Worm (Caenorhabditis elegans): ENCODE data around the gene C45G7.4.

Gene C45G7.4

ce11 chrIV:2434366-2434765 lies 1.6 kb downstream of the C45G7.4 start:
- no peak for TF ChIP-seq C38D4.7 (GFP tag; optimal IDR thresholded peaks at IDR 0.05)
- no peak for TF ChIP-seq elt-4 (tag; optimal IDR thresholded peaks at IDR 0.05)
- TF ChIP-seq C08G9.2 (tag; optimal IDR thresholded peaks at IDR 0.05) = no peak
- TF ChIP-seq ceh-22 (tag; optimal IDR thresholded peaks at IDR 0.05) = no peak
- TF ChIP-seq ceh-18 (tag; optimal IDR thresholded peaks at IDR 0.05) = no peak
- no peak for TF ChIP-seq dve-1 (tag; optimal IDR thresholded peaks at IDR 0.05)
- TF ChIP-seq lim-6 (tag; optimal IDR thresholded peaks at IDR 0.05) = no peak
- TF ChIP-seq unc-55 (GFP tag; optimal IDR thresholded peaks at IDR 0.05) = no peak
- TF ChIP-seq sox-4 (tag; optimal IDR thresholded peaks at IDR 0.05) = no peak

- TF ChIP-seq ceh-45 (GFP tag; IDR thresholded peaks at IDR 0.05) = no peak
- no peak for TF ChIP-seq elt-2 (tag; optimal IDR thresholded peaks at IDR 0.05)
These were observed 18.4 kb downstream of the C45G7.4 start, which contains the start of gene C45G7.13 for ce11 chrIV:2451233-2451632. Gene C45G7.13, minus strand, starts transcription at chrIV:2451333.

ce11 chrIV:2451655-2452054 lies 18.9 kb downstream of the C45G7.4 start:
- no peak for TF ChIP-seq nfya-1 (tag; optimal IDR thresholded peaks at IDR 0.05)
- TF ChIP-seq ztf-16 (tag; optimal IDR thresholded peaks at IDR 0.05) = no peak

ce11 chrIV:2455128-2455527 lies 22.3 kb downstream of the C45G7.4 start:
- no peak for TF ChIP-seq C08G9.2 (tag; optimal IDR thresholded peaks at IDR 0.05)
- TF ChIP-seq madf-2 (tag; optimal IDR thresholded peaks at IDR 0.05) = no peak
- no peak for TF ChIP-seq pha-4 (tag; optimal IDR thresholded peaks at IDR 0.05)
- TF ChIP-seq ahr-1 (tag; optimal IDR thresholded peaks at IDR 0.05) = no peak
- no peak for TF ChIP-seq fkh-6 (tag; optimal IDR thresholded peaks at IDR 0.05)
- TF ChIP-seq ztf-16 (tag; optimal IDR thresholded peaks at IDR 0.05) = no peak

ce11 chrIV:2461396-2461795 lies 28.6 kb downstream of the C45G7.4 start:
- TF ChIP-seq pqm-1 (tag; optimal IDR thresholded peaks at IDR 0.05) (no peak), unc-86 (tag; optimal IDR thresholded peaks at IDR 0.05) (no peak), mec-3 (tag; optimal IDR thresholded peaks at IDR 0.05; ENCODE audit: borderline replicate concordance) (no peak), elt-4 (tag; optimal IDR thresholded peaks at IDR 0.05) (no peak), eyg-1 (tag; optimal IDR thresholded peaks at IDR 0.05) (no peak), zip-5 (tag; optimal IDR thresholded peaks at IDR 0.05) (no peak), gmeb-2 (tag; optimal IDR thresholded peaks at IDR 0.05) (no peak)

- no peak for TF ChIP-seq dmd-4 (tag; optimal IDR thresholded peaks at IDR 0.05; ENCODE audit: borderline replicate concordance)
- TF ChIP-seq pax-1 (tag; optimal IDR thresholded peaks at IDR 0.05) = no peak
- TF ChIP-seq ttx-3 (tag; optimal IDR thresholded peaks at IDR 0.05) = no peak
- TF ChIP-seq ceh-2 (tag; optimal IDR thresholded peaks at IDR 0.05) = no peak
- no peak for TF ChIP-seq unc-86 (tag; optimal IDR thresholded peaks at IDR 0.05)
- TF ChIP-seq gmeb-2 (tag; optimal IDR thresholded peaks at IDR 0.05) = no peak
- no peak for TF ChIP-seq pha-4 (tag; optimal IDR thresholded peaks at IDR 0.05)
These were observed 30.5 kb downstream of the C45G7.4 start, which contains the start of gene cdh-10 for ce11 chrIV:2463311-2463710. Gene cdh-10, minus strand, starts transcription at chrIV:2463369.

ce11 chrIV:2464156-2464555 lies 31.4 kb downstream of the C45G7.4 start, which contains the start of gene ilys-3:
Gene ilys-3, plus strand, starts transcription at chrIV:2464456.
- TF ChIP-seq ceh-30 (tag; optimal IDR thresholded peaks at IDR 0.05) = no peak
- no peak for TF ChIP-seq che-1 (tag; optimal IDR thresholded peaks at IDR 0.05)
- TF ChIP-seq ceh-31 (tag; optimal IDR thresholded peaks at IDR 0.05) = no peak
- no peak for TF ChIP-seq ceh-2 (tag; optimal IDR thresholded peaks at IDR 0.05)
- no peak for TF ChIP-seq T23F11.4 (GFP tag; optimal IDR thresholded peaks at IDR 0.05)
- no peak for TF ChIP-seq K09A11.1 (tag; optimal IDR thresholded peaks at IDR 0.05; ENCODE audit: insufficient read depth)
- no peak for TF ChIP-seq ceh-24 (tag; optimal IDR thresholded peaks at IDR 0.05)
- no peak for TF ChIP-seq pag-3 (tag; optimal IDR thresholded peaks at IDR 0.05; ENCODE audit: borderline replicate concordance)

Measured in whole organism, late embryonic.